Fruit fly (Drosophila melanogaster): Measurements from ENCODE around the gene cindr.

- TF ChIP-seq lola (GFP tag; optimal IDR thresholded peaks at IDR 0.05) = no peak
- no peak for TF ChIP-seq tai (GFP tag; optimal IDR thresholded peaks at IDR 0.05)
- TF ChIP-seq CG32264 (GFP tag; optimal IDR thresholded peaks at IDR 0.05) = no peak
- no peak for TF ChIP-seq Sp1 (GFP tag; optimal IDR thresholded peaks at IDR 0.05)
- TF ChIP-seq ey (GFP tag; optimal IDR thresholded peaks at IDR 0.05) = no peak
- TF ChIP-seq usp (GFP tag; optimal IDR thresholded peaks at IDR 0.05) = no peak
Measured at dm6 chr3R:30775249-30775648, 33.2 kb upstream of the cindr start.

Measured in whole organism, wandering third instar larva.